Fruit fly (Drosophila melanogaster) whole organism, embryonic: ENCODE data around the gene Spn88Eb.

Source experiments
- Atf-2 ChIP-seq: fragments of 200-800 bp; sonication (Bioruptor generic); optimal IDR thresholded peaks from 2 replicates; lab custom pipeline; 2016; ENCODE audit warnings: missing biosample characterization, missing genetic modification characterization
- Atf3 ChIP-seq: fragments of 200-800 bp; sonication (Bioruptor generic); optimal IDR thresholded peaks from 3 replicates; lab custom pipeline; 2016; ENCODE audit warnings: missing biosample characterization, missing genetic modification characterization
- Atf6 ChIP-seq: fragments of 200-800 bp; sonication (Bioruptor generic); IDR thresholded peaks from 2 replicates; pipeline ENCODE4 v1.3.6; 2022; ENCODE audit warnings: missing biosample characterization, missing genetic modification characterization
- CG11247 ChIP-seq: fragments of 200-800 bp; sonication (Bioruptor generic); IDR thresholded peaks from 2 replicates; pipeline ENCODE4 v1.3.6; 2022; ENCODE audit warnings: missing biosample characterization, missing genetic modification characterization
- CG11398 ChIP-seq: fragments of 200-800 bp; sonication (Bioruptor generic); optimal IDR thresholded peaks from 2 replicates; lab custom pipeline; 2016; ENCODE audit warnings: missing biosample characterization, missing genetic modification characterization
- CG11560 ChIP-seq: fragments of 200-800 bp; sonication (Bioruptor generic); IDR thresholded peaks from 3 replicates; pipeline ENCODE4 v1.3.6; 2022; ENCODE audit warnings: missing biosample characterization, missing genetic modification characterization
- CG12236 ChIP-seq: fragments of 200-800 bp; sonication (Bioruptor generic); optimal IDR thresholded peaks from 2 replicates; lab custom pipeline; 2016; ENCODE audit warnings: missing biosample characterization, missing genetic modification characterization
- CG1233 ChIP-seq: fragments of 200-800 bp; sonication (Bioruptor generic); optimal IDR thresholded peaks from 4 replicates; lab custom pipeline; 2018; ENCODE audit warnings: missing biosample characterization, mild to moderate bottlenecking, missing genetic modification characterization
- CG13123 ChIP-seq: fragments of 200-800 bp; sonication (Bioruptor generic); optimal IDR thresholded peaks from 2 replicates; lab custom pipeline; 2016; ENCODE audit warnings: missing biosample characterization, missing genetic modification characterization
- CG14014 ChIP-seq: fragments of 200-800 bp; sonication (Bioruptor generic); IDR thresholded peaks from 2 replicates; pipeline ENCODE4 v1.3.6; 2022; ENCODE audit warnings: missing biosample characterization, missing genetic modification characterization
- CG15601 ChIP-seq: fragments of 200-800 bp; sonication (Bioruptor generic); optimal IDR thresholded peaks from 3 replicates; lab custom pipeline; 2019; ENCODE audit warnings: missing biosample characterization, mild to moderate bottlenecking, missing genetic modification characterization, moderate library complexity
- CG2116 ChIP-seq: fragments of 200-800 bp; sonication (Bioruptor generic); optimal IDR thresholded peaks from 3 replicates; lab custom pipeline; 2018; ENCODE audit warnings: missing biosample characterization, mild to moderate bottlenecking, missing genetic modification characterization
- CG2202 ChIP-seq: fragments of 200-800 bp; sonication (Bioruptor generic); optimal IDR thresholded peaks from 2 replicates; lab custom pipeline; 2018; ENCODE audit warnings: missing biosample characterization, mild to moderate bottlenecking, missing genetic modification characterization
- CG2678 ChIP-seq: fragments of 200-800 bp; sonication (Bioruptor generic); optimal IDR thresholded peaks from 3 replicates; lab custom pipeline; 2019; ENCODE audit warnings: missing biosample characterization, mild to moderate bottlenecking, missing genetic modification characterization, moderate library complexity
- CG2889 ChIP-seq: fragments of 200-800 bp; sonication (Bioruptor generic); IDR thresholded peaks from 3 replicates; pipeline ENCODE4 v1.3.6; 2022; ENCODE audit warnings: missing biosample characterization, missing genetic modification characterization
- CG31441 ChIP-seq: fragments of 200-800 bp; sonication (Bioruptor generic); IDR thresholded peaks from 2 replicates; pipeline ENCODE4 v1.3.6; 2022; ENCODE audit warnings: missing biosample characterization, missing genetic modification characterization
- CG32532 ChIP-seq: fragments of 200-800 bp; sonication (Bioruptor generic); IDR thresholded peaks from 2 replicates; pipeline ENCODE4 v1.3.6; 2022; ENCODE audit warnings: missing biosample characterization, missing genetic modification characterization
- CG3995 ChIP-seq: fragments of 200-800 bp; sonication (Bioruptor generic); optimal IDR thresholded peaks from 3 replicates; lab custom pipeline; 2016; ENCODE audit warnings: missing biosample characterization, missing genetic modification characterization
- CG5245 ChIP-seq: fragments of 200-800 bp; sonication (Bioruptor generic); optimal IDR thresholded peaks from 3 replicates; lab custom pipeline; 2016; ENCODE audit warnings: missing biosample characterization, missing genetic modification characterization
- CG7271 ChIP-seq: fragments of 200-800 bp; sonication (Bioruptor generic); optimal IDR thresholded peaks from 2 replicates; lab custom pipeline; 2018; ENCODE audit warnings: missing biosample characterization, mild to moderate bottlenecking, missing genetic modification characterization, moderate library complexity
- CG8388 ChIP-seq: fragments of 200-800 bp; sonication (Bioruptor generic); optimal IDR thresholded peaks from 2 replicates; lab custom pipeline; 2019; ENCODE audit warnings: missing biosample characterization, mild to moderate bottlenecking, missing genetic modification characterization, moderate library complexity
- CTCF ChIP-seq: fragments of 200-800 bp; sonication (Bioruptor generic); optimal IDR thresholded peaks from 2 replicates; lab custom pipeline; 2017; ENCODE audit warnings: missing biosample characterization, mild to moderate bottlenecking, missing genetic modification characterization, moderate library complexity
- CoRest ChIP-seq: fragments of 200-800 bp; sonication (Bioruptor generic); optimal IDR thresholded peaks from 3 replicates; lab custom pipeline; 2018; ENCODE audit warnings: missing biosample characterization, mild to moderate bottlenecking, missing genetic modification characterization, moderate library complexity
- CrebB ChIP-seq: fragments of 200-800 bp; sonication (Bioruptor generic); optimal IDR thresholded peaks from 3 replicates; lab custom pipeline; 2018; ENCODE audit warnings: missing biosample characterization, mild to moderate bottlenecking, missing genetic modification characterization
- Dfd ChIP-seq, 2 experiments: fragments of >200 bp; optimal IDR thresholded peaks; 2 replicates each; lab custom pipeline; 2017; ENCODE audit warnings: missing biosample characterization in 2 of 2, missing genetic modification characterization in 2 of 2
- Max ChIP-seq: fragments of 200-800 bp; sonication (Bioruptor generic); optimal IDR thresholded peaks from 2 replicates; lab custom pipeline; 2016; ENCODE audit warnings: missing biosample characterization, mild to moderate bottlenecking, missing genetic modification characterization
- NC2β ChIP-seq: fragments of 200-800 bp; sonication (Bioruptor generic); optimal IDR thresholded peaks from 2 replicates; lab custom pipeline; 2016; ENCODE audit warnings: missing biosample characterization, missing genetic modification characterization
- Pdp1 ChIP-seq, 2 experiments: fragments of 200-800 bp; sonication (Bioruptor generic); optimal IDR thresholded peaks; 3 replicates each; lab custom pipeline; 2016; ENCODE audit warnings: missing biosample characterization in 2 of 2, missing genetic modification characterization in 2 of 2, mild to moderate bottlenecking in 1 of 2, moderate library complexity in 1 of 2
- Stat92E ChIP-seq, 3 experiments: fragments of >200 bp in 2 of 3; fragments of 200-800 bp in 1 of 3; sonication (Bioruptor generic) in 1 of 3; optimal IDR thresholded peaks; 2 replicates each; lab custom pipeline; 2017 to 2019; ENCODE audit warnings: missing biosample characterization in 3 of 3, missing genetic modification characterization in 3 of 3, mild to moderate bottlenecking in 1 of 3, moderate library complexity in 1 of 3
- Usf ChIP-seq: fragments of 200-800 bp; sonication (Bioruptor generic); optimal IDR thresholded peaks from 2 replicates; lab custom pipeline; 2017; ENCODE audit warnings: missing genotype, missing biosample characterization, missing genetic modification characterization
- bsh ChIP-seq, 2 experiments: fragments of 200-800 bp; sonication (Bioruptor generic); optimal IDR thresholded peaks; 2 replicates each; lab custom pipeline; 2017 to 2018; ENCODE audit warnings: mild to moderate bottlenecking in 2 of 2, missing biosample characterization in 2 of 2, missing genetic modification characterization in 2 of 2, moderate library complexity in 1 of 2
- ci ChIP-seq: fragments of 200-800 bp; sonication (Bioruptor generic); IDR thresholded peaks from 3 replicates; pipeline ENCODE4 v1.3.6; 2022; ENCODE audit warnings: missing biosample characterization, missing genetic modification characterization
- en ChIP-seq: fragments of 200-800 bp; sonication (Bioruptor generic); optimal IDR thresholded peaks from 2 replicates; lab custom pipeline; 2016; ENCODE audit warnings: missing biosample characterization, missing genetic modification characterization
- exex ChIP-seq: fragments of 200-800 bp; sonication (Bioruptor generic); optimal IDR thresholded peaks from 4 replicates; lab custom pipeline; 2018; ENCODE audit warnings: missing biosample characterization, mild to moderate bottlenecking, missing genetic modification characterization, moderate library complexity
- fd96Cb ChIP-seq: fragments of 200-800 bp; sonication (Bioruptor generic); optimal IDR thresholded peaks from 2 replicates; lab custom pipeline; 2018; ENCODE audit warnings: missing biosample characterization, mild to moderate bottlenecking, missing genetic modification characterization, moderate library complexity
- gt ChIP-seq: fragments of 200-800 bp; sonication (Bioruptor generic); IDR thresholded peaks from 2 replicates; pipeline ENCODE4 v1.3.6; 2022; ENCODE audit warnings: missing biosample characterization, missing genetic modification characterization
- hb ChIP-seq: fragments of 200-800 bp; sonication (Bioruptor generic); IDR thresholded peaks from 3 replicates; pipeline ENCODE4 v1.3.6; 2022; ENCODE audit warnings: missing biosample characterization, missing genetic modification characterization; ENCODE audit not compliant: partially characterized antibody
- hbn ChIP-seq: fragments of 200-800 bp; sonication (Bioruptor generic); IDR thresholded peaks from 2 replicates; pipeline ENCODE4 v1.3.6; 2022; ENCODE audit warnings: missing biosample characterization, missing genetic modification characterization; ENCODE audit not compliant: partially characterized antibody
- kay ChIP-seq: fragments of 200-800 bp; sonication (Bioruptor generic); optimal IDR thresholded peaks from 2 replicates; lab custom pipeline; 2016; ENCODE audit warnings: missing biosample characterization, missing genetic modification characterization
- nau ChIP-seq: fragments of 200-800 bp; sonication (Bioruptor generic); optimal IDR thresholded peaks from 3 replicates; lab custom pipeline; 2017; ENCODE audit warnings: missing biosample characterization, mild to moderate bottlenecking, missing genetic modification characterization, missing genetic modification reagents
- org-1 ChIP-seq: fragments of 200-800 bp; sonication (Bioruptor generic); optimal IDR thresholded peaks from 2 replicates; lab custom pipeline; 2017; ENCODE audit warnings: missing biosample characterization, missing genetic modification characterization
- pan ChIP-seq, 4 experiments: fragments of >200 bp in 3 of 4; fragments of 200-800 bp in 1 of 4; sonication (Bioruptor generic) in 1 of 4; optimal IDR thresholded peaks in 3 of 4; IDR thresholded peaks in 1 of 4; 2 replicates each; pipeline versions ENCODE4 v1.3.6 to Lab custom; 2017 to 2022; ENCODE audit warnings: missing biosample characterization in 2 of 4, missing genetic modification characterization in 2 of 4, mixed read lengths in 1 of 4
- peb ChIP-seq: fragments of 200-800 bp; sonication (Bioruptor generic); IDR thresholded peaks from 2 replicates; pipeline ENCODE4 v1.3.6; 2022; ENCODE audit warnings: missing biosample characterization, missing genetic modification characterization
- pita ChIP-seq: fragments of 200-800 bp; sonication (Bioruptor generic); optimal IDR thresholded peaks from 2 replicates; lab custom pipeline; 2017; ENCODE audit warnings: missing biosample characterization, mild to moderate bottlenecking, missing genetic modification characterization
- psq ChIP-seq: fragments of 200-800 bp; sonication (Bioruptor generic); optimal IDR thresholded peaks from 2 replicates; lab custom pipeline; 2017; ENCODE audit warnings: missing biosample characterization, missing genetic modification characterization
- repo ChIP-seq: fragments of 200-800 bp; sonication (Bioruptor generic); optimal IDR thresholded peaks from 2 replicates; lab custom pipeline; 2016; ENCODE audit warnings: missing biosample characterization, missing genetic modification characterization
- shn ChIP-seq: fragments of 200-800 bp; sonication (Bioruptor generic); optimal IDR thresholded peaks from 3 replicates; lab custom pipeline; 2016; ENCODE audit warnings: missing biosample characterization, missing genetic modification characterization
- sna ChIP-seq: fragments of 200-800 bp; sonication (Bioruptor generic); IDR thresholded peaks from 2 replicates; pipeline ENCODE4 v1.3.6; 2022; ENCODE audit warnings: missing biosample characterization, missing genetic modification characterization; ENCODE audit not compliant: partially characterized antibody
- toy ChIP-seq: fragments of 200-800 bp; sonication (Bioruptor generic); IDR thresholded peaks from 2 replicates; pipeline ENCODE4 v1.3.6; 2022; ENCODE audit warnings: missing biosample characterization, missing genetic modification characterization

The Spn88Eb gene

DNA sequence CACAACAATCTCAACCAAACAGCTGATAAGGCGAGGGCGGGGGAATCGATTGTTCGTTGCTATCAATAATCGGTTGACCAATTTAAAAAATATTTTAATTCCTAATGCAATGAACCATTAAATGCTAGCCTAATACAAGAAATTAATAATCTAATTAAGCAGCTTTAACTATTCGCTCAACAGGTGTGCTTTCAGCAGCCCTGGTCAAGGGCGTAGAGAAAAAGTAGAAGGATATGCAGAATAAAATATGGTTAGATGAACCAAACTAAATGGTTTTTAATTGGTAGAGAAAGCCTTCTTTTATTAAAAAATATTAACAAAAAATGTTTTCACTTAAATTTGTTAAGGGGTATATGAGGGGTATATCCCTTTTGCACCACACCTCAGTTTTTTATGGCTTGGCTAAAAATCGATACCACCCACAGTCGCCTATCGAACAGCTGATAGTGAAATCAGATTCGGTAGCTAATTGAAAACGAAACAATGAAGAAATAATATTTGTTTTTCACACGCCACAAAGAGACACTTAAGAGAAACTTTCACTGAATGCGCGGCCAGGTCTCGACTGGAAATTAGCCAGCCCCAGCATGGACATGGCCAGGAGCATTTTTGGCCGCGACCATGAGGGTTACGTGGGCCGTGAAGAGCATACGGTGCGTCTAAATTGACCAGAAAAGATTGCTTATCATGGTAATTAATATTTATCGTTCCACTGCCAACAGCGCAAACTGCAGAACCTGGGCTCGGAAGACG is 10.4 kb upstream of the Spn88Eb start, which contains the start of the genes SIDL and CG12241 (continued):
- TF ChIP-seq CG11560 (tag; lab: Robert Waterston, UW): peak; percentile 85
- TF ChIP-seq peb (GFP tag; lab: Robert Waterston, UW): peak; percentile 80
- peak; percentile 79 for TF ChIP-seq CG2116 (GFP tag; lab: Kevin White, UChicago)
- TF ChIP-seq exex (tag; lab: Kevin White, UChicago): peak; percentile 68
- peak; percentile 18 for TF ChIP-seq CG13123 (GFP tag; lab: Kevin White, UChicago)
- TF ChIP-seq fd96Cb (tag; lab: Kevin White, UChicago): peak; percentile 79
- TF ChIP-seq Max (GFP tag; lab: Kevin White, UChicago): peak; percentile 84
- 0 out of 2 replicates have a peak, but pooled peaks have one; percentile 29 for TF ChIP-seq sna
- peak; percentile 77 for TF ChIP-seq toy (GFP tag; lab: Robert Waterston, UW)
- peak; percentile 31 for TF ChIP-seq CG7271
- TF ChIP-seq CG8388 (GFP tag; lab: Kevin White, UChicago): peak; percentile 64
- TF ChIP-seq Usf (GFP tag; lab: Kevin White, UChicago): no peak
- peak; percentile 76 for TF ChIP-seq gt (GFP tag; lab: Robert Waterston, UW)
- peak; percentile 39; the same call in 1 of the 2 replicates for TF ChIP-seq CG14014 (GFP tag; lab: Robert Waterston, UW)
- TF ChIP-seq CoRest (tag; lab: Kevin White, UChicago): peak; percentile 67
- peak; percentile 57 for TF ChIP-seq NC2β (GFP tag; lab: Kevin White, UChicago)
- peak; percentile 48 for TF ChIP-seq CG5245 (GFP tag; lab: Kevin White, UChicago)
- TF ChIP-seq pan (optimal IDR thresholded peaks at IDR 0.05; lab: Kevin White, UChicago): no peak
- TF ChIP-seq pan (GFP tag; optimal IDR thresholded peaks at IDR 0.05 in 1 of 2, IDR thresholded peaks at IDR 0.05 in 1 of 2): peak in 1 of 2 experiments; percentile 96
- peak; percentile 92 for TF ChIP-seq CG11247 (GFP tag; lab: Robert Waterston, UW)
- TF ChIP-seq nau: no peak
- TF ChIP-seq pita (GFP tag; lab: Kevin White, UChicago): no peak
- peak; percentile 11 for TF ChIP-seq org-1 (GFP tag; lab: Kevin White, UChicago)
- TF ChIP-seq psq (GFP tag; lab: Kevin White, UChicago): peak; percentile 13
- TF ChIP-seq kay (GFP tag; lab: Kevin White, UChicago): peak; percentile 69
- peak; percentile 48; the same call in 1 of the 3 replicates for TF ChIP-seq CG2889
- no peak for TF ChIP-seq Atf-2 (GFP tag; lab: Kevin White, UChicago)
- no peak; the same call in none of the 2 replicates for TF ChIP-seq hbn (GFP tag; lab: Robert Waterston, UW)
- no peak for TF ChIP-seq CG11398 (GFP tag; lab: Kevin White, UChicago)
- TF ChIP-seq CG1233: peak; percentile 79
- TF ChIP-seq CTCF (GFP tag; lab: Kevin White, UChicago): no peak
- no peak for TF ChIP-seq Stat92E (GFP tag; optimal IDR thresholded peaks at IDR 0.05; lab: Kevin White, UChicago)
- TF ChIP-seq Dfd (GFP tag; optimal IDR thresholded peaks at IDR 0.05; lab: Kevin White, UChicago): no peak
- no peak for TF ChIP-seq CG12236 (GFP tag; lab: Kevin White, UChicago)
- peak; percentile 58 for TF ChIP-seq Atf6 (GFP tag; lab: Robert Waterston, UW)
- no peak for TF ChIP-seq CG2202 (tag; lab: Kevin White, UChicago)
- peak; percentile 81 to 90 for TF ChIP-seq Pdp1 (GFP tag; optimal IDR thresholded peaks at IDR 0.05; lab: Kevin White, UChicago)
- TF ChIP-seq repo (GFP tag; lab: Kevin White, UChicago): peak; percentile 46
- TF ChIP-seq CG15601: peak; percentile 18
- TF ChIP-seq bsh (GFP tag; optimal IDR thresholded peaks at IDR 0.05; lab: Kevin White, UChicago): peak in 1 of 2 experiments; percentile 44
- TF ChIP-seq ci (GFP tag; lab: Robert Waterston, UW): no peak
- TF ChIP-seq en (GFP tag; lab: Kevin White, UChicago): no peak
- no peak for TF ChIP-seq CrebB
- TF ChIP-seq CG32532 (GFP tag; lab: Robert Waterston, UW): peak; percentile 97
- peak; percentile 21 for TF ChIP-seq shn (GFP tag; lab: Kevin White, UChicago)
- TF ChIP-seq hb: no peak
- TF ChIP-seq Atf3 (GFP tag; lab: Kevin White, UChicago): peak; percentile 20
- TF ChIP-seq CG2678 (tag; lab: Kevin White, UChicago): peak; percentile 92
- peak; percentile 58 for TF ChIP-seq CG3995 (GFP tag; lab: Kevin White, UChicago)
- TF ChIP-seq CG31441 (GFP tag; lab: Robert Waterston, UW): peak; percentile 90
